Fruit fly (Drosophila melanogaster): ENCODE measurements around the gene ergic53.

The ergic53 gene

DNA sequence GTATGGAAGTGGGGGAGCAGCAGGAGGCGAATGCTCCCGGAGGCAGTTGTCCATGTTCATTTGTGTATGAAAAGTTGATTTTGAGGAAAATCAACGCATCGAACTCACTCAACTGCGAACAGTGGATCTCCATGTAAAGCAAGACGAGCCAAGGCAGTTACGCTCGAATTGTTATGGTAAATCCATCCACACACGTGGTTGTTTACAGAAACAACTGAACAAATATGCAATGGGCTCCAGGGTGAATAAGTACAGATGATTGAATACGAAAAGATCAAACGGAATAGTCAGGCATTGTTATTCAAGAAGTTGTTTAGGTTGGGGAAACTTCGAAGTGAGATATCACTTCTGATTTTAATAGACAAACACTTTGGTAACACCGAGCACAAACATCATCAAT lies 49.3 kb downstream of the ergic53 start (continued):
- no peak for TF ChIP-seq CG13894 (tag; optimal IDR thresholded peaks at IDR 0.05)
- no peak for TF ChIP-seq CG12391 (tag; optimal IDR thresholded peaks at IDR 0.05)
- no peak for TF ChIP-seq gsb-n (tag; optimal IDR thresholded peaks at IDR 0.05)
- TF ChIP-seq ewg (GFP tag; optimal IDR thresholded peaks at IDR 0.05), result no peak
- TF ChIP-seq gcm2 (GFP tag; optimal IDR thresholded peaks at IDR 0.05), result no peak
- no peak for TF ChIP-seq yki (optimal IDR thresholded peaks at IDR 0.05)
- no peak for TF ChIP-seq CG18262 (tag; optimal IDR thresholded peaks at IDR 0.05)
- TF ChIP-seq jing (GFP tag; optimal IDR thresholded peaks at IDR 0.05), result no peak
- TF ChIP-seq mld (GFP tag; IDR thresholded peaks at IDR 0.05; ENCODE audit: partially characterized antibody), result no peak
- no peak for TF ChIP-seq sc (optimal IDR thresholded peaks at IDR 0.05)
- no peak for TF ChIP-seq sc (GFP tag; optimal IDR thresholded peaks at IDR 0.05)
- no peak for TF ChIP-seq tna (GFP tag; IDR thresholded peaks at IDR 0.05; ENCODE audit: partially characterized antibody)
- TF ChIP-seq tap (tag; optimal IDR thresholded peaks at IDR 0.05), result no peak
- TF ChIP-seq CG9437 (GFP tag; optimal IDR thresholded peaks at IDR 0.05), result no peak
- TF ChIP-seq CG1602 (GFP tag; optimal IDR thresholded peaks at IDR 0.05), result no peak
- TF ChIP-seq CG6683 (GFP tag; optimal IDR thresholded peaks at IDR 0.05), result no peak
- TF ChIP-seq nerfin-2 (GFP tag; IDR thresholded peaks at IDR 0.05; ENCODE audit: partially characterized antibody), result no peak
- TF ChIP-seq Ptx1 (GFP tag; IDR thresholded peaks at IDR 0.05), result no peak
- TF ChIP-seq HHEX (GFP tag; optimal IDR thresholded peaks at IDR 0.05), result peak; percentile 66
- no peak for TF ChIP-seq fu2 (GFP tag; optimal IDR thresholded peaks at IDR 0.05)
- no peak for TF ChIP-seq Mad (GFP tag; optimal IDR thresholded peaks at IDR 0.05)
- TF ChIP-seq al (GFP tag; IDR thresholded peaks at IDR 0.05), result no peak
- peak; percentile 33; the same call in 1 of the 3 replicates for TF ChIP-seq gce (GFP tag; IDR thresholded peaks at IDR 0.05)
- TF ChIP-seq Doc3 (GFP tag; IDR thresholded peaks at IDR 0.05; ENCODE audit: partially characterized antibody), result no peak
- TF ChIP-seq bsh (GFP tag; optimal IDR thresholded peaks at IDR 0.05), result no peak
- peak; percentile 24 for TF ChIP-seq fd3F (GFP tag; optimal IDR thresholded peaks at IDR 0.05)
- no peak for TF ChIP-seq CG7963 (GFP tag; IDR thresholded peaks at IDR 0.05; ENCODE audit: partially characterized antibody)
- TF ChIP-seq da (GFP tag; optimal IDR thresholded peaks at IDR 0.05), result no peak
- peak; percentile 58 for TF ChIP-seq CG1792 (GFP tag; optimal IDR thresholded peaks at IDR 0.05)
- no peak for TF ChIP-seq Lpt (GFP tag; optimal IDR thresholded peaks at IDR 0.05)
- no peak for TF ChIP-seq Hr39 (optimal IDR thresholded peaks at IDR 0.05)
- no peak for TF ChIP-seq wor (GFP tag; IDR thresholded peaks at IDR 0.05)
- no peak for TF ChIP-seq so (GFP tag; IDR thresholded peaks at IDR 0.05)
- no peak for TF ChIP-seq ham (GFP tag; IDR thresholded peaks at IDR 0.05)
- TF ChIP-seq Gsc (GFP tag; IDR thresholded peaks at IDR 0.05), result no peak
- TF ChIP-seq eve (GFP tag; optimal IDR thresholded peaks at IDR 0.05), result no peak
- TF ChIP-seq CG7928 (GFP tag; optimal IDR thresholded peaks at IDR 0.05), result no peak
- no peak for TF ChIP-seq CoRest (tag; optimal IDR thresholded peaks at IDR 0.05)
- TF ChIP-seq pnt (GFP tag; optimal IDR thresholded peaks at IDR 0.05), result peak; percentile 12
- TF ChIP-seq CG7556 (GFP tag; optimal IDR thresholded peaks at IDR 0.05), result no peak
- no peak for TF ChIP-seq HLH54F (GFP tag; optimal IDR thresholded peaks at IDR 0.05)
- no peak; the same call in 2 of the 3 replicates for TF ChIP-seq B-H1 (GFP tag; IDR thresholded peaks at IDR 0.05)
- no peak for TF ChIP-seq CG1603 (tag; optimal IDR thresholded peaks at IDR 0.05)
- TF ChIP-seq unpg (GFP tag; optimal IDR thresholded peaks at IDR 0.05), result no peak
- TF ChIP-seq Antp (GFP tag; optimal IDR thresholded peaks at IDR 0.05), result peak; percentile 16
- TF ChIP-seq knrl (GFP tag; IDR thresholded peaks at IDR 0.05; ENCODE audit: partially characterized antibody), result no peak
- no peak for TF ChIP-seq CG4820 (GFP tag; optimal IDR thresholded peaks at IDR 0.05)
- no peak for TF ChIP-seq sens-2 (GFP tag; IDR thresholded peaks at IDR 0.05)
- TF ChIP-seq az2 (GFP tag; optimal IDR thresholded peaks at IDR 0.05), result no peak
- TF ChIP-seq grau (tag; optimal IDR thresholded peaks at IDR 0.05), result no peak
- no peak for TF ChIP-seq Dip2 (GFP tag; IDR thresholded peaks at IDR 0.05)
- peak; percentile 76 for TF ChIP-seq sens (GFP tag)
- no peak for TF ChIP-seq Stat92E (GFP tag; optimal IDR thresholded peaks at IDR 0.05)

Measured in whole organism, embryonic.